Fruit fly (Drosophila melanogaster): ENCODE data around the gene CG14194.

CG14194 gene

DNA sequence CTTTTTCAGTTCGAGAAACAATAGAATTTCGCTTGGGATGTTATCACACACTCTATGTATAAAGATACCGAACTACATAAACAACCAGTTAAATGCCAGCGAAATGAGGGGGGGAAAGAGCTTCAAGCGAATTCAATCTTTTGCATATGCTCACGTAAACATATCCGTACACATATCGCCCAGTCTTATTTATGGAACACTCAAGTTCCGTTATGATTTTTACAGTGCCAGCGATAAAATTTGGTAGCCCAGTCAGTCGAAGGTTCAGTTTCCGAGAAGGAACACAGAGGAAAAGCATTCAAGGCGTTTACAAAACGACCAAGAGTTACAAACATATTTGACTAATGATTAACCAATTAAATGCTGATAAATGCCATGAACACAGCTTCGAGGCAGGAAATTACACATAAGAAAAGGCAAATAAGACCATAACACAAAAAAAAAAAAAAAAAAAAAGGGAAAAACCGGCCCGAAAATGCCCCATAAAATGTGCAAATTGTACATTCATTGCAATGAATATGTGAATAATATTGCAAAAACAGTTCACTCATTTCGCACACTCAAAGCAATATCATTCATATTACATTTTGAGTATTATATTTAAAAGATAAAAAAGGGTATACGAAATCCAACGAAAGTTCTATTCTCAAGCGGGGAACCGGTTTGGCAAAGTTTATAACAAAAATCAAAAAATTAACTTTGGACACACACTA, 44.4 kb upstream of the CG14194 start:
- TF ChIP-seq CG9705 (GFP tag; optimal IDR thresholded peaks at IDR 0.05) (no peak), dl (GFP tag; optimal IDR thresholded peaks at IDR 0.05; ENCODE audit: insufficient read depth in 1 of 2, partially characterized antibody in 2 of 2) (no peak), jim (GFP tag; optimal IDR thresholded peaks at IDR 0.05) (no peak), N (GFP tag; optimal IDR thresholded peaks at IDR 0.05) (no peak), brk (GFP tag; optimal IDR thresholded peaks at IDR 0.05) (no peak), dmrt93B (GFP tag; optimal IDR thresholded peaks at IDR 0.05) (no peak), Abd-B (GFP tag; optimal IDR thresholded peaks at IDR 0.05) (no peak), Mio (GFP tag; optimal IDR thresholded peaks at IDR 0.05) (no peak), Myc (optimal IDR thresholded peaks at IDR 0.05) (no peak), Hr78 (GFP tag; optimal IDR thresholded peaks at IDR 0.05) (no peak), psq (GFP tag; optimal IDR thresholded peaks at IDR 0.05) (peak; percentile 16), br (GFP tag; optimal IDR thresholded peaks at IDR 0.05) (peak; percentile 35), Vsx2 (GFP tag; optimal IDR thresholded peaks at IDR 0.05; ENCODE audit: partially characterized antibody) (no peak), Rel (GFP tag; optimal IDR thresholded peaks at IDR 0.05) (no peak), Rel (tag; optimal IDR thresholded peaks at IDR 0.05) (peak; percentile 24), sage (GFP tag; optimal IDR thresholded peaks at IDR 0.05) (no peak), CG32264 (GFP tag; optimal IDR thresholded peaks at IDR 0.05) (no peak), lola (GFP tag; optimal IDR thresholded peaks at IDR 0.05) (no peak), ey (GFP tag; optimal IDR thresholded peaks at IDR 0.05) (peak; percentile 29), Dfd (GFP tag; optimal IDR thresholded peaks at IDR 0.05) (no peak), tai (GFP tag; optimal IDR thresholded peaks at IDR 0.05) (no peak), CrebA (GFP tag; optimal IDR thresholded peaks at IDR 0.05; ENCODE audit: borderline replicate concordance) (peak; percentile 46), HLH106 (tag; optimal IDR thresholded peaks at IDR 0.05) (no peak), Jra (GFP tag; optimal IDR thresholded peaks at IDR 0.05) (no peak), Dif (GFP tag; optimal IDR thresholded peaks at IDR 0.05; ENCODE audit: partially characterized antibody) (no peak), foxo (GFP tag; optimal IDR thresholded peaks at IDR 0.05) (no peak), Hr83 (GFP tag; optimal IDR thresholded peaks at IDR 0.05; ENCODE audit: poor library complexity, severe bottlenecking) (no peak), Sp1 (GFP tag; optimal IDR thresholded peaks at IDR 0.05) (no peak), Hnf4 (GFP tag; optimal IDR thresholded peaks at IDR 0.05) (no peak), sv (GFP tag; optimal IDR thresholded peaks at IDR 0.05) (no peak), usp (GFP tag; optimal IDR thresholded peaks at IDR 0.05) (no peak), h (GFP tag; optimal IDR thresholded peaks at IDR 0.05) (no peak), OdsH (GFP tag; optimal IDR thresholded peaks at IDR 0.05) (peak; percentile 13), rgr (GFP tag; optimal IDR thresholded peaks at IDR 0.05) (no peak), pan (optimal IDR thresholded peaks at IDR 0.05) (no peak), fru (GFP tag; optimal IDR thresholded peaks at IDR 0.05) (peak; percentile 58), GATAd (GFP tag; optimal IDR thresholded peaks at IDR 0.05) (no peak), dsf (GFP tag; optimal IDR thresholded peaks at IDR 0.05; ENCODE audit: borderline replicate concordance) (no peak), woc (GFP tag; optimal IDR thresholded peaks at IDR 0.05) (peak; percentile 26)

- TF ChIP-seq dmrt93B (GFP tag; optimal IDR thresholded peaks at IDR 0.05) (peak; percentile 26), N (GFP tag; optimal IDR thresholded peaks at IDR 0.05) (no peak), h (GFP tag; optimal IDR thresholded peaks at IDR 0.05) (no peak), jim (GFP tag; optimal IDR thresholded peaks at IDR 0.05) (no peak), OdsH (GFP tag; optimal IDR thresholded peaks at IDR 0.05) (peak; percentile 13), woc (GFP tag; optimal IDR thresholded peaks at IDR 0.05) (no peak), sage (GFP tag; optimal IDR thresholded peaks at IDR 0.05) (no peak), Sp1 (GFP tag; optimal IDR thresholded peaks at IDR 0.05) (peak; percentile 11), psq (GFP tag; optimal IDR thresholded peaks at IDR 0.05) (peak; percentile 38), HLH106 (tag; optimal IDR thresholded peaks at IDR 0.05) (peak; percentile 27), foxo (GFP tag; optimal IDR thresholded peaks at IDR 0.05) (peak in 1 of 2 experiments; percentile 53), rgr (GFP tag; optimal IDR thresholded peaks at IDR 0.05) (peak; percentile 52), dl (GFP tag; optimal IDR thresholded peaks at IDR 0.05; ENCODE audit: insufficient read depth in 1 of 2, partially characterized antibody in 2 of 2) (no peak)
Observed at dm6 chrX:19149511-19149876, 43.9 kb upstream of the CG14194 start.

Data from whole organism, wandering third instar larva.